Worm (Caenorhabditis elegans) whole organism, mixed stage, embryonic: Measurements from ENCODE around the gene srw-21.

Experiments
- M03D4.4 ChIP-seq: sonication (generic microtip); optimal IDR thresholded peaks from 2 replicates; lab custom pipeline; 2017; ENCODE audit warnings: mild to moderate bottlenecking, missing genetic modification characterization, missing compliant biosample characterization
- bed-3 ChIP-seq: fragments of 200-800 bp; sonication (Bioruptor generic); optimal IDR thresholded peaks from 3 replicates; lab custom pipeline; 2018; ENCODE audit warnings: mild to moderate bottlenecking, missing genetic modification characterization, moderate library complexity, missing compliant biosample characterization
- blmp-1 ChIP-seq: fragments of 150-350 bp; optimal IDR thresholded peaks from 2 replicates; lab custom pipeline; 2014; ENCODE audit warnings: missing biosample characterization, missing genetic modification characterization
- ceh-39 ChIP-seq: fragments of 150-350 bp; optimal IDR thresholded peaks from 2 replicates; lab custom pipeline; 2014; ENCODE audit warnings: missing biosample characterization, missing genetic modification characterization
- ceh-43 ChIP-seq: fragments of 200-800 bp; sonication (Bioruptor generic); optimal IDR thresholded peaks from 2 replicates; lab custom pipeline; 2018; ENCODE audit warnings: mild to moderate bottlenecking, missing genetic modification characterization, moderate library complexity, missing compliant biosample characterization
- ceh-83 ChIP-seq: fragments of 200-800 bp; sonication (Bioruptor generic); optimal IDR thresholded peaks from 2 replicates; lab custom pipeline; 2018; ENCODE audit warnings: mild to moderate bottlenecking, missing genetic modification characterization, missing compliant biosample characterization
- ces-1 ChIP-seq: fragments of 150-350 bp; optimal IDR thresholded peaks from 2 replicates; lab custom pipeline; 2014; ENCODE audit warnings: missing biosample characterization, missing genetic modification reagents, missing genetic modification characterization
- cnd-1 ChIP-seq: fragments of 200-800 bp; sonication (Bioruptor generic); optimal IDR thresholded peaks from 2 replicates; lab custom pipeline; 2018; ENCODE audit warnings: mild to moderate bottlenecking, missing genetic modification characterization, missing compliant biosample characterization
- drap-1 ChIP-seq: fragments of 200-800 bp; sonication (Bioruptor generic); optimal IDR thresholded peaks from 3 replicates; lab custom pipeline; 2018; ENCODE audit warnings: mild to moderate bottlenecking, missing genetic modification characterization, missing compliant biosample characterization
- elt-1 ChIP-seq: sonication (generic microtip); optimal IDR thresholded peaks from 2 replicates; lab custom pipeline; 2017; ENCODE audit warnings: missing genetic modification characterization, mild to moderate bottlenecking, missing compliant biosample characterization, antibody characterized with exemption, moderate library complexity, borderline replicate concordance; ENCODE audit not compliant: insufficient read depth
- elt-3 ChIP-seq: fragments of 150-350 bp; optimal IDR thresholded peaks from 2 replicates; lab custom pipeline; 2014; ENCODE audit warnings: missing biosample characterization, missing genetic modification characterization
- flh-1 ChIP-seq: fragments of 200-800 bp; sonication (Bioruptor generic); optimal IDR thresholded peaks from 2 replicates; lab custom pipeline; 2018; ENCODE audit warnings: mild to moderate bottlenecking, missing genetic modification characterization, moderate library complexity, missing compliant biosample characterization
- ham-2 ChIP-seq: fragments of 200-800 bp; sonication (Bioruptor generic); optimal IDR thresholded peaks from 2 replicates; lab custom pipeline; 2018; ENCODE audit warnings: mild to moderate bottlenecking, missing genetic modification characterization, missing compliant biosample characterization
- lin-13 ChIP-seq: fragments of 150-350 bp; optimal IDR thresholded peaks from 2 replicates; lab custom pipeline; 2014; ENCODE audit warnings: missing biosample characterization, missing genetic modification characterization
- lin-32 ChIP-seq: fragments of 200-800 bp; sonication (Bioruptor generic); optimal IDR thresholded peaks from 2 replicates; lab custom pipeline; 2018; ENCODE audit warnings: mild to moderate bottlenecking, missing genetic modification characterization, missing compliant biosample characterization
- lsy-2 ChIP-seq: fragments of 150-350 bp; optimal IDR thresholded peaks from 2 replicates; lab custom pipeline; 2014; ENCODE audit warnings: missing biosample characterization, missing genetic modification characterization
- mab-5 ChIP-seq: fragments of 150-350 bp; optimal IDR thresholded peaks from 2 replicates; lab custom pipeline; 2014; ENCODE audit warnings: missing biosample characterization, missing genetic modification characterization
- mep-1 ChIP-seq: fragments of 150-350 bp; optimal IDR thresholded peaks from 2 replicates; lab custom pipeline; 2017; ENCODE audit warnings: missing biosample characterization, missing genetic modification reagents, missing genetic modification characterization, inconsistent platforms
- mls-2 ChIP-seq: sonication (generic microtip); optimal IDR thresholded peaks from 2 replicates; lab custom pipeline; 2016; ENCODE audit warnings: mild to moderate bottlenecking, missing genetic modification characterization, moderate library complexity, missing compliant biosample characterization
- nhr-12 ChIP-seq: fragments of 150-350 bp; optimal IDR thresholded peaks from 2 replicates; lab custom pipeline; 2014; ENCODE audit warnings: missing biosample characterization, missing genetic modification characterization
- nhr-2 ChIP-seq: fragments of 150-350 bp; optimal IDR thresholded peaks from 2 replicates; lab custom pipeline; 2014; ENCODE audit warnings: missing biosample characterization, missing genetic modification characterization
- nhr-237 ChIP-seq: fragments of 150-350 bp; optimal IDR thresholded peaks from 2 replicates; lab custom pipeline; 2014; ENCODE audit warnings: missing biosample characterization, missing genetic modification characterization
- nhr-28 ChIP-seq: fragments of 150-350 bp; optimal IDR thresholded peaks from 2 replicates; lab custom pipeline; 2014; ENCODE audit warnings: missing biosample characterization, missing genetic modification characterization
- nhr-76 ChIP-seq: sonication (generic microtip); optimal IDR thresholded peaks from 2 replicates; lab custom pipeline; 2017; ENCODE audit warnings: missing biosample characterization, missing genetic modification characterization
- pha-4 ChIP-seq: fragments of 150-350 bp; optimal IDR thresholded peaks from 2 replicates; lab custom pipeline; 2018; ENCODE audit warnings: missing biosample characterization, missing genetic modification reagents, missing genetic modification characterization
- sem-2 ChIP-seq: fragments of 200-800 bp; sonication (Bioruptor generic); optimal IDR thresholded peaks from 2 replicates; lab custom pipeline; 2018; ENCODE audit warnings: mild to moderate bottlenecking, missing genetic modification characterization, missing compliant biosample characterization
- snpc-4 ChIP-seq: fragments of 150-350 bp; optimal IDR thresholded peaks from 2 replicates; lab custom pipeline; 2014; ENCODE audit warnings: missing biosample characterization, missing genetic modification characterization
- sptf-1 ChIP-seq: sonication (generic microtip); optimal IDR thresholded peaks from 2 replicates; lab custom pipeline; 2017; ENCODE audit warnings: mild to moderate bottlenecking, missing genetic modification characterization, moderate library complexity, missing compliant biosample characterization
- tbx-8 ChIP-seq: fragments of 200-800 bp; sonication (Bioruptor generic); optimal IDR thresholded peaks from 2 replicates; lab custom pipeline; 2018; ENCODE audit warnings: mild to moderate bottlenecking, missing genetic modification characterization, moderate library complexity, missing compliant biosample characterization
- unc-120 ChIP-seq: sonication (generic microtip); optimal IDR thresholded peaks from 2 replicates; lab custom pipeline; 2017; ENCODE audit warnings: missing genetic modification characterization, missing compliant biosample characterization; ENCODE audit not compliant: poor library complexity, severe bottlenecking
- zip-8 ChIP-seq: fragments of 150-350 bp; optimal IDR thresholded peaks from 2 replicates; lab custom pipeline; 2014; ENCODE audit warnings: missing biosample characterization, missing genetic modification characterization
- ztf-11 ChIP-seq: fragments of 150-350 bp; optimal IDR thresholded peaks from 2 replicates; lab custom pipeline; 2014; ENCODE audit warnings: missing biosample characterization, missing genetic modification characterization

Gene srw-21

DNA sequence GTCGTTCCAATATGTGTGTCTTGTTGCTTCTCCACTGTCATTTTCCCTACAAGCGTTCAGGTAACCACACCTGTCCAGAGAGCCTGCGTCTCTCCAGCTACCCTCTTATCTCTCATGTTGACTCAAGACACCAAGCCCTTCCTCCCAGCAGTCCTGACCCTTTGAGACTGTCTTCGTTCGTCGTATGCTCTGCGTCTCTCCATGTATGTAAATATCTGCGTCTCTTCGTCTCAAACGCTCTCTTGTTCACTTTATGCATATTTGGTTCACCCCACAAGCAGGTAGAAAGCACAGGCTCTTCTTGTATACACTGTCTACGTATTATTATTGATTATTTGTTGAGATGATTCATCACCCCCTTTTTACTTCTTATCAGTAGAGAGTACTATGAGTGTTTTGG is 9.9 kb downstream of the srw-21 start:
- no peak for TF ChIP-seq sem-2
- peak; percentile 100 for TF ChIP-seq pha-4 (tag; lab: Kevin White, UChicago)
- peak; percentile 4 for TF ChIP-seq lin-13 (tag; lab: Kevin White, UChicago)
- TF ChIP-seq ceh-83 (GFP tag; lab: Kevin White, UChicago) = no peak
- TF ChIP-seq cnd-1 (tag; lab: Kevin White, UChicago) = peak; percentile 17
- TF ChIP-seq ham-2 (GFP tag; lab: Kevin White, UChicago) = peak; percentile 66

ce11 chrV:15498434-15498833 is 10.6 kb downstream of the srw-21 start, which contains the start of gene C06B8.7:
Gene C06B8.7 (plus strand): TSS chrV:15498734.
- TF ChIP-seq nhr-28 (tag; lab: Kevin White, UChicago) (no peak), flh-1 (GFP tag; lab: Kevin White, UChicago) (no peak), nhr-237 (no peak), sem-2 (no peak), mls-2 (tag; lab: Kevin White, UChicago) (no peak), tbx-8 (GFP tag; lab: Kevin White, UChicago) (no peak), nhr-76 (tag; lab: Kevin White, UChicago) (no peak), ces-1 (GFP tag; lab: Kevin White, UChicago) (no peak), lin-13 (tag; lab: Kevin White, UChicago) (no peak)

DNA sequence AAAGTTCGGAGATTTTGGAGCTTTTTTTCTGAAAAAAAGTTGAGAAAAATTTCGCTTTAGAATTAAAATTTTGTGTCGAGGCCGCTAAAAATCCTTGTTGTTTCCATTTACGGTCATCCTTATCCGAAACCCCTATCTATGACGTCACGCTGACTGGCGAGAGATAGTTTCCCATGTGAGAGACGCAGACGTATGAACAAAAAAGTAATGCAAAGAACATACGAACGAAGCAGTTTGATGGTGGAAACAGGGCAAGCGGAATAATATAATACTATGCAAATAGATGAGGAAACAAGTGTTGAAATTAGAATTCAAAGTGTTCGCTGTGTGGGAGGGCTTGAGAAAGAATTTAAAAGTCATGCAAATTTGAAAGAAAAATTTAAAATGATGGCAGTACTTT is 11.2 kb downstream of the srw-21 start:
- no peak for TF ChIP-seq mab-5 (tag; lab: Kevin White, UChicago)
- TF ChIP-seq ztf-11 (tag; lab: Kevin White, UChicago) = no peak
- TF ChIP-seq ces-1 (GFP tag; lab: Kevin White, UChicago) = no peak
- no peak for TF ChIP-seq elt-1 (tag; lab: Kevin White, UChicago)
- no peak for TF ChIP-seq flh-1 (GFP tag; lab: Kevin White, UChicago)
- TF ChIP-seq cnd-1 (tag; lab: Kevin White, UChicago) = no peak
- TF ChIP-seq pha-4 (tag; lab: Kevin White, UChicago) = no peak
- TF ChIP-seq tbx-8 (GFP tag; lab: Kevin White, UChicago) = no peak
- TF ChIP-seq nhr-12 (tag; lab: Kevin White, UChicago) = no peak
- no peak for TF ChIP-seq lin-13 (tag; lab: Kevin White, UChicago)
- TF ChIP-seq sptf-1 = no peak
- no peak for TF ChIP-seq M03D4.4 (tag; lab: Kevin White, UChicago)
- TF ChIP-seq ceh-39 = no peak
- TF ChIP-seq ham-2 (GFP tag; lab: Kevin White, UChicago) = no peak
- TF ChIP-seq zip-8 (tag; lab: Kevin White, UChicago) = no peak
- TF ChIP-seq bed-3 = no peak
- no peak for TF ChIP-seq nhr-28 (tag; lab: Kevin White, UChicago)
- no peak for TF ChIP-seq snpc-4 (tag; lab: Kevin White, UChicago)
- TF ChIP-seq sem-2 = no peak
- TF ChIP-seq, all 35 proteins: peak for 0

- TF ChIP-seq nhr-12 (tag; lab: Kevin White, UChicago) (no peak), mep-1 (tag; lab: Kevin White, UChicago) (no peak), pha-4 (tag; lab: Kevin White, UChicago) (no peak), ham-2 (GFP tag; lab: Kevin White, UChicago) (no peak), snpc-4 (tag; lab: Kevin White, UChicago) (no peak), lsy-2 (tag; lab: Kevin White, UChicago) (no peak), cnd-1 (tag; lab: Kevin White, UChicago) (no peak), ceh-83 (GFP tag; lab: Kevin White, UChicago) (no peak), lin-13 (tag; lab: Kevin White, UChicago) (no peak), elt-3 (tag; lab: Kevin White, UChicago) (no peak), nhr-237 (no peak), unc-120 (tag; lab: Kevin White, UChicago) (no peak), ces-1 (GFP tag; lab: Kevin White, UChicago) (no peak), drap-1 (GFP tag; lab: Kevin White, UChicago) (no peak), blmp-1 (tag; lab: Kevin White, UChicago) (no peak), lin-32 (GFP tag; lab: Kevin White, UChicago) (no peak), nhr-2 (tag; lab: Kevin White, UChicago) (no peak)
Observed at ce11 chrV:15503603-15504002, 15.7 kb downstream of the srw-21 start.

ce11 chrV:15505068-15505467 is 17.2 kb downstream of the srw-21 start:
- TF ChIP-seq sptf-1 = peak; percentile 68
- TF ChIP-seq flh-1 (GFP tag; lab: Kevin White, UChicago) = peak; percentile 3
- TF ChIP-seq sem-2 = peak; percentile 3
- peak; percentile 39 for TF ChIP-seq mls-2 (tag; lab: Kevin White, UChicago)
- TF ChIP-seq bed-3 = peak; percentile 42
- peak; percentile 11 for TF ChIP-seq ceh-43 (GFP tag; lab: Kevin White, UChicago)
- peak; percentile 5 for TF ChIP-seq pha-4 (tag; lab: Kevin White, UChicago)
- TF ChIP-seq ces-1 (GFP tag; lab: Kevin White, UChicago) = no peak
- no peak for TF ChIP-seq ceh-83 (GFP tag; lab: Kevin White, UChicago)
- peak; percentile 54 for TF ChIP-seq M03D4.4 (tag; lab: Kevin White, UChicago)
- TF ChIP-seq drap-1 (GFP tag; lab: Kevin White, UChicago) = peak; percentile 87
- peak; percentile 72 for TF ChIP-seq cnd-1 (tag; lab: Kevin White, UChicago)
- peak; percentile 43 for TF ChIP-seq ham-2 (GFP tag; lab: Kevin White, UChicago)
- no peak for TF ChIP-seq elt-1 (tag; lab: Kevin White, UChicago)
- TF ChIP-seq nhr-2 (tag; lab: Kevin White, UChicago) = no peak
- no peak for TF ChIP-seq lsy-2 (tag; lab: Kevin White, UChicago)
